Worm (Caenorhabditis elegans) whole organism, L3 larva: ENCODE results near the gene scc-1.

Experiments used
- aly-2 ChIP-seq: fragments of 150-350 bp; optimal IDR thresholded peaks from 2 replicates; lab custom pipeline; 2014; ENCODE audit warnings: missing biosample characterization, missing genetic modification characterization
- ceh-28 ChIP-seq: fragments of 150-350 bp; optimal IDR thresholded peaks from 2 replicates; lab custom pipeline; 2014; ENCODE audit warnings: missing biosample characterization, missing genetic modification reagents, missing genetic modification characterization
- ceh-82 ChIP-seq: fragments of 150-350 bp; optimal IDR thresholded peaks from 2 replicates; lab custom pipeline; 2014; ENCODE audit warnings: missing biosample characterization, missing genetic modification characterization
- daf-12 ChIP-seq: fragments of 150-350 bp; optimal IDR thresholded peaks from 2 replicates; lab custom pipeline; 2014; ENCODE audit warnings: missing biosample characterization, missing genetic modification reagents, missing genetic modification characterization
- egl-27 ChIP-seq: sonication (generic microtip); optimal IDR thresholded peaks from 4 replicates; lab custom pipeline; 2017; ENCODE audit warnings: missing biosample characterization, missing genetic modification reagents, missing genetic modification characterization
- elt-1 ChIP-seq: fragments of 150-350 bp; optimal IDR thresholded peaks from 2 replicates; lab custom pipeline; 2014; ENCODE audit warnings: missing biosample characterization, missing genetic modification characterization
- elt-2 ChIP-seq: sonication (generic microtip); optimal IDR thresholded peaks from 2 replicates; lab custom pipeline; 2016; ENCODE audit warnings: missing genetic modification reagents, mild to moderate bottlenecking, missing genetic modification characterization, missing compliant biosample characterization
- elt-3 ChIP-seq, 3 experiments: fragments of 150-350 bp in 1 of 3; sonication (generic microtip) in 2 of 3; optimal IDR thresholded peaks; 2 replicates in 2 of 3; 4 replicates in 1 of 3; lab custom pipeline; 2014 to 2017; ENCODE audit warnings: missing biosample characterization in 3 of 3, missing genetic modification characterization in 3 of 3
- eor-1 ChIP-seq, 2 experiments: fragments of 150-350 bp; optimal IDR thresholded peaks; 2 replicates each; lab custom pipeline; 2014 to 2018; ENCODE audit warnings: missing biosample characterization in 2 of 2, missing genetic modification characterization in 2 of 2
- fkh-10 ChIP-seq: sonication (generic microtip); optimal IDR thresholded peaks from 2 replicates; lab custom pipeline; 2017; ENCODE audit warnings: missing biosample characterization, missing genetic modification reagents, missing genetic modification characterization
- fkh-2 ChIP-seq: fragments of 150-350 bp; optimal IDR thresholded peaks from 2 replicates; lab custom pipeline; 2014; ENCODE audit warnings: missing biosample characterization, missing genetic modification reagents, missing genetic modification characterization
- fos-1 ChIP-seq: fragments of 150-350 bp; optimal IDR thresholded peaks from 2 replicates; lab custom pipeline; 2014; ENCODE audit warnings: missing biosample characterization, missing genetic modification characterization
- hmg-11 ChIP-seq: sonication (generic microtip); optimal IDR thresholded peaks from 2 replicates; lab custom pipeline; 2016; ENCODE audit warnings: missing genetic modification characterization, missing compliant biosample characterization
- jun-1 ChIP-seq: fragments of 150-350 bp; optimal IDR thresholded peaks from 2 replicates; lab custom pipeline; 2014; ENCODE audit warnings: missing biosample characterization, missing genetic modification reagents, missing genetic modification characterization
- lin-15B ChIP-seq: fragments of 150-350 bp; optimal IDR thresholded peaks from 2 replicates; lab custom pipeline; 2014; ENCODE audit warnings: missing biosample characterization, missing genetic modification characterization
- lin-39 ChIP-seq: fragments of 150-350 bp; optimal IDR thresholded peaks from 2 replicates; lab custom pipeline; 2018; ENCODE audit warnings: missing biosample characterization, missing genetic modification reagents, missing genetic modification characterization
- lsy-12 ChIP-seq: sonication (generic microtip); optimal IDR thresholded peaks from 2 replicates; lab custom pipeline; 2016; ENCODE audit warnings: mild to moderate bottlenecking, missing genetic modification characterization, missing compliant biosample characterization
- mdl-1 ChIP-seq: fragments of 150-350 bp; optimal IDR thresholded peaks from 2 replicates; lab custom pipeline; 2014; ENCODE audit warnings: missing biosample characterization, missing genetic modification characterization
- mml-1 ChIP-seq: fragments of 150-350 bp; sonication (generic microtip); optimal IDR thresholded peaks from 3 replicates; lab custom pipeline; 2014; ENCODE audit warnings: missing biosample characterization, missing genetic modification characterization
- nfya-1 ChIP-seq: sonication (generic microtip); optimal IDR thresholded peaks from 2 replicates; lab custom pipeline; 2017; ENCODE audit warnings: missing genetic modification characterization, mild to moderate bottlenecking, missing compliant biosample characterization, antibody characterized with exemption, moderate library complexity; ENCODE audit not compliant: insufficient read depth
- nhr-11 ChIP-seq: fragments of 150-350 bp; optimal IDR thresholded peaks from 2 replicates; lab custom pipeline; 2014; ENCODE audit warnings: missing biosample characterization, missing genetic modification characterization
- nhr-12 ChIP-seq: fragments of 150-350 bp; optimal IDR thresholded peaks from 2 replicates; lab custom pipeline; 2014; ENCODE audit warnings: missing biosample characterization, missing genetic modification characterization
- nhr-23 ChIP-seq: fragments of 150-350 bp; optimal IDR thresholded peaks from 2 replicates; lab custom pipeline; 2014; ENCODE audit warnings: missing biosample characterization, missing genetic modification reagents, missing genetic modification characterization
- nhr-237 ChIP-seq: fragments of 150-350 bp; optimal IDR thresholded peaks from 2 replicates; lab custom pipeline; 2014; ENCODE audit warnings: missing biosample characterization, missing genetic modification characterization
- nhr-25 ChIP-seq: sonication (generic microtip); optimal IDR thresholded peaks from 2 replicates; lab custom pipeline; 2017; ENCODE audit warnings: missing biosample characterization, missing genetic modification characterization
- nhr-28 ChIP-seq: fragments of 150-350 bp; optimal IDR thresholded peaks from 2 replicates; lab custom pipeline; 2014; ENCODE audit warnings: missing biosample characterization, missing genetic modification characterization
- nhr-43 ChIP-seq: sonication (generic microtip); optimal IDR thresholded peaks from 2 replicates; lab custom pipeline; 2016; ENCODE audit warnings: mild to moderate bottlenecking, missing genetic modification characterization, missing compliant biosample characterization; ENCODE audit not compliant: poor library complexity, severe bottlenecking
- pqm-1 ChIP-seq: fragments of 150-350 bp; optimal IDR thresholded peaks from 2 replicates; lab custom pipeline; 2017; ENCODE audit warnings: missing biosample characterization, missing genetic modification characterization, inconsistent platforms
- snpc-4 ChIP-seq: fragments of 150-350 bp; optimal IDR thresholded peaks from 2 replicates; lab custom pipeline; 2014; ENCODE audit warnings: missing biosample characterization, missing genetic modification characterization
- tbx-2 ChIP-seq: sonication (generic microtip); optimal IDR thresholded peaks from 2 replicates; lab custom pipeline; 2016; ENCODE audit warnings: mild to moderate bottlenecking, missing genetic modification characterization, missing compliant biosample characterization
- unc-39 ChIP-seq: sonication (generic microtip); optimal IDR thresholded peaks from 4 replicates; lab custom pipeline; 2017; ENCODE audit warnings: missing biosample characterization, missing genetic modification characterization
- unc-62 ChIP-seq: fragments of 150-350 bp; sonication (generic microtip); optimal IDR thresholded peaks from 4 replicates; lab custom pipeline; 2014; ENCODE audit warnings: missing biosample characterization, missing genetic modification reagents, missing genetic modification characterization
- zag-1 ChIP-seq: fragments of 150-350 bp; optimal IDR thresholded peaks from 2 replicates; lab custom pipeline; 2014; ENCODE audit warnings: missing biosample characterization, missing genetic modification characterization
- ztf-4 ChIP-seq: fragments of 150-350 bp; optimal IDR thresholded peaks from 2 replicates; lab custom pipeline; 2014; ENCODE audit warnings: missing biosample characterization, missing genetic modification characterization

The scc-1 gene

DNA sequence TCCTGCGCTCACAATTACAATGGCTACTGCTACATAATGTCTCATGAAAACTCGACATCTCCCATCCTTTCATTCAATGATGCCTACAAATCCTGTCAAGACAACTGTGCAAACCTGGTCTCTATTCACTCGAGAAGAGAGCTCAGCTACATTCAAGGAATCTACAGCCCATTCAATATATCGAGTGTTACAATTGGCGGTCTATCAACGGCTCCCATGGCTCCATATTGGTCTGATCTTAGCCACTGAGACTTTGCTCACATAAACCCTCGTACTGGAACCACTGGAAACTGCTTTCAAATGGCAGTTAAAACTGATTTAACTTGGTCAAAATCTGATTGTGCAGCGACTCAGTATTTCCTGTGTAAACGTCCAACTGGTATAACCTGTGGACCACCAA lies 23.0 kb upstream of the scc-1 start, which contains the start of gene T05A7.3:
Gene T05A7.3, plus strand, starts transcription at position 301 of the 400 bp plus-strand sequence.
- TF ChIP-seq nhr-43 (no peak), unc-39 (tag; lab: Kevin White, UChicago) (no peak)
- TF ChIP-seq, all 47 proteins: peak for 0

DNA sequence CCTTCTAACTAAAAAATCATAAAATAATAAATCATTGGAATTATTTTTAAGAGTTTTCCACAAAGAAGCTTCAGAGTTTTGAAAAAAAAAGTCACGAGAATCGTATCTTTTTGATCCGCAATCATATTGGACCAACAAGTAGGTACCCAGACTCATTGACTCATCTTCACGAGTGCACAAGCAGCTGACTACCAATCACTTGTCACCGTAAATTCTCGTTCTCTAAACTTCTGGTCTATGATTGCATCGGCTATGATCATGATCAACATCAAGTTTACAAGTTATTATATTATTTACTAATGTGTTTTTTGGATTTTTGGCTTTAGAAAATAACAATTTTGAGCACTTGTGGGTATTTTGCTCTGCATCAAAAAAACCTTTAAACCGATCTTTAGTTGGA lies 22.3 kb upstream of the scc-1 start:
- TF ChIP-seq snpc-4 (no peak), elt-1 (tag; lab: Kevin White, UChicago) (no peak), elt-2 (tag; lab: Kevin White, UChicago) (no peak)
- TF ChIP-seq, all 47 proteins: peak for 0

- TF ChIP-seq zag-1 (tag; lab: Kevin White, UChicago) (no peak), ztf-4 (no peak), hmg-11 (tag; lab: Kevin White, UChicago) (no peak), ceh-82 (tag; lab: Kevin White, UChicago) (no peak), mdl-1 (tag; lab: Kevin White, UChicago) (no peak), ceh-28 (tag; lab: Kevin White, UChicago) (no peak), tbx-2 (tag; lab: Kevin White, UChicago) (no peak), unc-62 (GFP tag; lab: Kevin White, UChicago) (no peak), nhr-237 (tag; lab: Kevin White, UChicago) (no peak), nhr-11 (no peak), elt-2 (tag; lab: Kevin White, UChicago) (no peak), lin-39 (tag; lab: Kevin White, UChicago) (no peak), nhr-12 (tag; lab: Kevin White, UChicago) (no peak), daf-12 (tag; lab: Kevin White, UChicago) (no peak), lsy-12 (tag; lab: Kevin White, UChicago) (no peak), mml-1 (tag; lab: Kevin White, UChicago) (no peak), aly-2 (no peak), fos-1 (tag; lab: Kevin White, UChicago) (no peak), fkh-2 (tag; lab: Kevin White, UChicago) (no peak)
- TF ChIP-seq, all 47 proteins: peak for 0
These were observed 20.6 kb upstream of the scc-1 start, which contains the start of gene T05A7.1 for ce11 chrII:4677916-4678315. TSS of gene T05A7.1 (plus strand) at chrII:4678216.

- TF ChIP-seq elt-2 (tag; lab: Kevin White, UChicago) (no peak), lin-39 (tag; lab: Kevin White, UChicago) (no peak), fkh-2 (tag; lab: Kevin White, UChicago) (no peak), mdl-1 (tag; lab: Kevin White, UChicago) (no peak), elt-3 (tag; optimal IDR thresholded peaks at IDR 0.05; lab: Kevin White, UChicago) (no peak), snpc-4 (no peak), pqm-1 (tag; lab: Kevin White, UChicago) (no peak), nhr-28 (tag; lab: Kevin White, UChicago) (no peak), nhr-43 (no peak), mml-1 (tag; lab: Kevin White, UChicago) (no peak), nhr-23 (tag; lab: Kevin White, UChicago) (no peak), ztf-4 (no peak), egl-27 (no peak), fos-1 (tag; lab: Kevin White, UChicago) (no peak), nfya-1 (tag; lab: Kevin White, UChicago) (no peak)
- TF ChIP-seq, all 47 proteins: peak for 0
These were observed 17.1 kb upstream of the scc-1 start, which contains the start of gene T05A7.7 for ce11 chrII:4681391-4681790. TSS of gene T05A7.7 (minus strand) at chrII:4681491.

ce11 chrII:4683693-4684092 lies 14.8 kb upstream of the scc-1 start, which contains the start of gene sre-40:
TSS of gene sre-40 (minus strand) at chrII:4683793.
- no peak for TF ChIP-seq eor-1 (tag; optimal IDR thresholded peaks at IDR 0.05; lab: Kevin White, UChicago)
- no peak for TF ChIP-seq nhr-28 (tag; lab: Kevin White, UChicago)
- no peak for TF ChIP-seq nhr-25 (tag; lab: Kevin White, UChicago)
- TF ChIP-seq fkh-10: no peak
- TF ChIP-seq lin-15B (tag; lab: Kevin White, UChicago): no peak
- TF ChIP-seq jun-1 (tag; lab: Kevin White, UChicago): no peak
